Worm (Caenorhabditis elegans): ENCODE measurements around the gene aps-1.

DNA sequence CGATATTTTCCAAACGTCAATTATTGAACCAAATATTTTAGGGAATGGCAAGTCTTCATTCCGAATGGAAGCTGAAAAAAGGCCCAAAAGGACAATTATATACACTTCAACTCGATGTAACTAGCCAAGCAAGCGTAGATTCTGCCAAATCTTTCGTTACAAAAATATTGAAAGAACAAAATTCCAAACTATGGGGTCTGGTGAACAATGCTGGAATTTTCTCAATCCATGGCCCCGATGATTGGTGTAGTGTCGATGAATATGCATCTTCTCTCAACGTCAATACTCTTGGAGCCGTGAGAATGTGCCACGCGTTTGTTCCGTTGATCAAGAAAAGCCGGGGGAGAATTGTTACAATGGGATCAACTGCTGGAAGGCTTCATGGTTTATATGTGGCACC lies 33.5 kb upstream of the aps-1 start:
- TF ChIP-seq tbx-2 (tag; optimal IDR thresholded peaks at IDR 0.05) (no peak), lin-11 (tag; optimal IDR thresholded peaks at IDR 0.05) (no peak), T23F11.4 (GFP tag; optimal IDR thresholded peaks at IDR 0.05) (no peak), elt-2 (tag; optimal IDR thresholded peaks at IDR 0.05) (no peak), ceh-14 (tag; optimal IDR thresholded peaks at IDR 0.05) (no peak), ztf-16 (tag; optimal IDR thresholded peaks at IDR 0.05) (no peak)

Data from whole organism, late embryonic.